Fruit fly (Drosophila melanogaster) whole organism, embryonic: ENCODE measurements around the gene CG7739.

Experiments used
- ATbp ChIP-seq: fragments of 200-800 bp; sonication (Bioruptor generic); optimal IDR thresholded peaks from 2 replicates; lab custom pipeline; 2017; ENCODE audit warnings: missing biosample characterization, mild to moderate bottlenecking, missing genetic modification characterization, missing genetic modification reagents
- Atf6 ChIP-seq: fragments of 200-800 bp; sonication (Bioruptor generic); IDR thresholded peaks from 2 replicates; pipeline ENCODE4 v1.3.6; 2022; ENCODE audit warnings: missing biosample characterization, missing genetic modification characterization
- CG10147 ChIP-seq: fragments of 200-800 bp; sonication (Bioruptor generic); optimal IDR thresholded peaks from 2 replicates; lab custom pipeline; 2019; ENCODE audit warnings: missing biosample characterization, mild to moderate bottlenecking, missing genetic modification characterization, moderate library complexity
- CG11696 ChIP-seq: fragments of 200-800 bp; sonication (Bioruptor generic); IDR thresholded peaks from 2 replicates; pipeline ENCODE4 v1.3.6; 2022; ENCODE audit warnings: missing biosample characterization, missing genetic modification characterization
- CG13296 ChIP-seq: fragments of 200-800 bp; sonication (Bioruptor generic); optimal IDR thresholded peaks from 3 replicates; lab custom pipeline; 2018; ENCODE audit warnings: missing biosample characterization, mild to moderate bottlenecking, missing genetic modification characterization
- CG14014 ChIP-seq: fragments of 200-800 bp; sonication (Bioruptor generic); IDR thresholded peaks from 2 replicates; pipeline ENCODE4 v1.3.6; 2022; ENCODE audit warnings: missing biosample characterization, missing genetic modification characterization
- CG14860 ChIP-seq: fragments of 200-800 bp; sonication (Bioruptor generic); IDR thresholded peaks from 3 replicates; pipeline ENCODE4 v1.3.6; 2022; ENCODE audit warnings: missing biosample characterization, missing genetic modification characterization; ENCODE audit not compliant: partially characterized antibody
- CG15601 ChIP-seq: fragments of 200-800 bp; sonication (Bioruptor generic); optimal IDR thresholded peaks from 3 replicates; lab custom pipeline; 2019; ENCODE audit warnings: missing biosample characterization, mild to moderate bottlenecking, missing genetic modification characterization, moderate library complexity
- CG16815 ChIP-seq: fragments of 200-800 bp; sonication (Bioruptor generic); optimal IDR thresholded peaks from 3 replicates; lab custom pipeline; 2017; ENCODE audit warnings: missing biosample characterization, mild to moderate bottlenecking, missing genetic modification characterization
- CG18476 ChIP-seq: fragments of 200-800 bp; sonication (Bioruptor generic); optimal IDR thresholded peaks from 2 replicates; lab custom pipeline; 2016; ENCODE audit warnings: missing biosample characterization, mild to moderate bottlenecking, missing genetic modification characterization
- CG18599 ChIP-seq: fragments of 200-800 bp; sonication (Bioruptor generic); optimal IDR thresholded peaks from 3 replicates; lab custom pipeline; 2017; ENCODE audit warnings: missing biosample characterization, missing genetic modification characterization, mild to moderate bottlenecking, moderate library complexity, missing genetic modification reagents
- CG2116 ChIP-seq: fragments of 200-800 bp; sonication (Bioruptor generic); optimal IDR thresholded peaks from 3 replicates; lab custom pipeline; 2018; ENCODE audit warnings: missing biosample characterization, mild to moderate bottlenecking, missing genetic modification characterization
- CG2202 ChIP-seq: fragments of 200-800 bp; sonication (Bioruptor generic); optimal IDR thresholded peaks from 2 replicates; lab custom pipeline; 2018; ENCODE audit warnings: missing biosample characterization, mild to moderate bottlenecking, missing genetic modification characterization
- CG30431 ChIP-seq: fragments of 200-800 bp; sonication (Bioruptor generic); optimal IDR thresholded peaks from 2 replicates; lab custom pipeline; 2017; ENCODE audit warnings: missing biosample characterization, missing genetic modification characterization
- CG3281 ChIP-seq: fragments of 200-800 bp; sonication (Bioruptor generic); optimal IDR thresholded peaks from 3 replicates; lab custom pipeline; 2017; ENCODE audit warnings: missing biosample characterization, mild to moderate bottlenecking, missing genetic modification characterization
- CG3847 ChIP-seq: fragments of 200-800 bp; sonication (Bioruptor generic); IDR thresholded peaks from 2 replicates; pipeline ENCODE4 v1.3.6; 2022; ENCODE audit warnings: missing biosample characterization, missing genetic modification characterization
- CG4328 ChIP-seq: fragments of 200-800 bp; sonication (Bioruptor generic); optimal IDR thresholded peaks from 3 replicates; lab custom pipeline; 2017; ENCODE audit warnings: missing biosample characterization, missing genetic modification reagents, missing genetic modification characterization
- CG4360 ChIP-seq: fragments of 200-800 bp; sonication (Bioruptor generic); IDR thresholded peaks from 2 replicates; pipeline ENCODE4 v1.3.6; 2022; ENCODE audit warnings: missing biosample characterization, missing genetic modification characterization
- CG4820 ChIP-seq: fragments of 200-800 bp; sonication (Bioruptor generic); optimal IDR thresholded peaks from 3 replicates; lab custom pipeline; 2016; ENCODE audit warnings: missing biosample characterization, missing genetic modification characterization
- CG7372 ChIP-seq: fragments of 200-800 bp; sonication (Bioruptor generic); IDR thresholded peaks from 2 replicates; pipeline ENCODE4 v1.3.6; 2022; ENCODE audit warnings: missing biosample characterization, missing genetic modification characterization
- CG7556 ChIP-seq: fragments of 200-800 bp; sonication (Bioruptor generic); optimal IDR thresholded peaks from 2 replicates; lab custom pipeline; 2017; ENCODE audit warnings: missing biosample characterization, mild to moderate bottlenecking, missing genetic modification characterization
- Ets65A ChIP-seq: fragments of 200-800 bp; sonication (Bioruptor generic); peaks from one replicate; lab custom pipeline; 2016; ENCODE audit warnings: missing biosample characterization, missing genetic modification characterization
- Ets97D ChIP-seq: fragments of 200-800 bp; sonication (Bioruptor generic); optimal IDR thresholded peaks from 3 replicates; lab custom pipeline; 2016; ENCODE audit warnings: missing biosample characterization, missing genetic modification characterization
- Fer3 ChIP-seq: fragments of 200-800 bp; sonication (Bioruptor generic); optimal IDR thresholded peaks from 2 replicates; lab custom pipeline; 2018; ENCODE audit warnings: missing biosample characterization, mild to moderate bottlenecking, missing genetic modification characterization, moderate library complexity
- H2.0 ChIP-seq: fragments of 200-800 bp; sonication (Bioruptor generic); IDR thresholded peaks from 2 replicates; pipeline ENCODE4 v1.3.6; 2022; ENCODE audit warnings: missing biosample characterization, missing genetic modification characterization
- Hand ChIP-seq: fragments of 200-800 bp; sonication (Bioruptor generic); optimal IDR thresholded peaks from 2 replicates; lab custom pipeline; 2017; ENCODE audit warnings: mild to moderate bottlenecking, missing biosample characterization, missing genetic modification reagents, missing genetic modification characterization
- HmgD ChIP-seq: fragments of 200-800 bp; sonication (Bioruptor generic); optimal IDR thresholded peaks from 3 replicates; lab custom pipeline; 2016; ENCODE audit warnings: missing biosample characterization, missing genetic modification characterization
- Mrtf ChIP-seq: fragments of 200-800 bp; sonication (Bioruptor generic); IDR thresholded peaks from 3 replicates; pipeline ENCODE4 v1.3.6; 2022; ENCODE audit warnings: missing biosample characterization, missing genetic modification characterization
- Neu2 ChIP-seq: fragments of 200-800 bp; sonication (Bioruptor generic); optimal IDR thresholded peaks from 3 replicates; lab custom pipeline; 2016; ENCODE audit warnings: missing biosample characterization, missing genetic modification characterization, borderline replicate concordance
- Poxn ChIP-seq: fragments of 200-800 bp; sonication (Bioruptor generic); IDR thresholded peaks from 2 replicates; pipeline ENCODE4 v1.3.6; 2022; ENCODE audit warnings: missing biosample characterization, missing genetic modification characterization
- Ptx1 ChIP-seq: fragments of 200-800 bp; sonication (Bioruptor generic); IDR thresholded peaks from 2 replicates; pipeline ENCODE4 v1.3.6; 2022; ENCODE audit warnings: missing biosample characterization, missing genetic modification characterization
- Sox100B ChIP-seq: fragments of 200-800 bp; sonication (Bioruptor generic); optimal IDR thresholded peaks from 3 replicates; lab custom pipeline; 2018; ENCODE audit warnings: missing biosample characterization, mild to moderate bottlenecking, missing genetic modification characterization
- Stat92E ChIP-seq, 3 experiments: fragments of >200 bp in 2 of 3; fragments of 200-800 bp in 1 of 3; sonication (Bioruptor generic) in 1 of 3; optimal IDR thresholded peaks; 2 replicates each; lab custom pipeline; 2017 to 2019; ENCODE audit warnings: missing biosample characterization in 3 of 3, missing genetic modification characterization in 3 of 3, mild to moderate bottlenecking in 1 of 3, moderate library complexity in 1 of 3
- Trl ChIP-seq, 3 experiments: fragments of >200 bp in 2 of 3; fragments of 200-800 bp in 1 of 3; sonication (Bioruptor generic) in 1 of 3; optimal IDR thresholded peaks; 2 replicates in 1 of 3; 3 replicates in 2 of 3; lab custom pipeline; 2016 to 2017; ENCODE audit warnings: missing biosample characterization in 1 of 3, missing genetic modification characterization in 1 of 3
- Vsx1 ChIP-seq: fragments of 200-800 bp; sonication (Bioruptor generic); optimal IDR thresholded peaks from 2 replicates; lab custom pipeline; 2017; ENCODE audit warnings: missing biosample characterization, mild to moderate bottlenecking, missing genetic modification characterization, missing genetic modification reagents
- cg ChIP-seq: fragments of 200-800 bp; sonication (Bioruptor generic); optimal IDR thresholded peaks from 3 replicates; lab custom pipeline; 2019; ENCODE audit warnings: missing biosample characterization, mild to moderate bottlenecking, missing genetic modification characterization, moderate library complexity
- dati ChIP-seq: fragments of 200-800 bp; sonication (Bioruptor generic); IDR thresholded peaks from 2 replicates; pipeline ENCODE4 v1.3.6; 2022; ENCODE audit warnings: missing biosample characterization, missing genetic modification characterization
- gsb ChIP-seq: fragments of 200-800 bp; sonication (Bioruptor generic); IDR thresholded peaks from 2 replicates; pipeline ENCODE4 v1.3.6; 2022; ENCODE audit warnings: missing biosample characterization, missing genetic modification characterization
- her ChIP-seq: fragments of 200-800 bp; sonication (Bioruptor generic); optimal IDR thresholded peaks from 2 replicates; lab custom pipeline; 2016; ENCODE audit warnings: missing biosample characterization, missing genetic modification characterization
- pan ChIP-seq, 4 experiments: fragments of >200 bp in 3 of 4; fragments of 200-800 bp in 1 of 4; sonication (Bioruptor generic) in 1 of 4; optimal IDR thresholded peaks in 3 of 4; IDR thresholded peaks in 1 of 4; 2 replicates each; pipeline versions ENCODE4 v1.3.6 to Lab custom; 2017 to 2022; ENCODE audit warnings: missing biosample characterization in 2 of 4, missing genetic modification characterization in 2 of 4, mixed read lengths in 1 of 4
- phol ChIP-seq: fragments of 200-800 bp; sonication (Bioruptor generic); optimal IDR thresholded peaks from 3 replicates; lab custom pipeline; 2018; ENCODE audit warnings: missing biosample characterization, mild to moderate bottlenecking, missing genetic modification characterization, moderate library complexity
- prd ChIP-seq, 3 experiments: fragments of >200 bp in 2 of 3; fragments of 200-800 bp in 1 of 3; sonication (Bioruptor generic) in 1 of 3; optimal IDR thresholded peaks in 2 of 3; IDR thresholded peaks in 1 of 3; 2 replicates in 2 of 3; 3 replicates in 1 of 3; pipeline versions ENCODE4 v1.3.6 to Lab custom; 2017 to 2022; ENCODE audit warnings: missing biosample characterization in 1 of 3, missing genetic modification characterization in 1 of 3
- scrt ChIP-seq: fragments of 200-800 bp; sonication (Bioruptor generic); optimal IDR thresholded peaks from 2 replicates; lab custom pipeline; 2018; ENCODE audit warnings: missing biosample characterization, mild to moderate bottlenecking, missing genetic modification characterization, moderate library complexity
- seq ChIP-seq: fragments of 200-800 bp; sonication (Bioruptor generic); IDR thresholded peaks from 2 replicates; pipeline ENCODE4 v1.3.6; 2022; ENCODE audit warnings: missing biosample characterization, missing genetic modification characterization
- slou ChIP-seq: fragments of 200-800 bp; sonication (Bioruptor generic); optimal IDR thresholded peaks from 3 replicates; lab custom pipeline; 2016; ENCODE audit warnings: missing biosample characterization, missing genetic modification characterization
- sug ChIP-seq: fragments of 200-800 bp; optimal IDR thresholded peaks from 2 replicates; lab custom pipeline; 2019; ENCODE audit warnings: missing biosample characterization, mild to moderate bottlenecking, missing genetic modification characterization, moderate library complexity
- vvl ChIP-seq: fragments of 200-800 bp; sonication (Bioruptor generic); IDR thresholded peaks from 2 replicates; pipeline ENCODE4 v1.3.6; 2022; ENCODE audit warnings: missing biosample characterization, missing genetic modification characterization

The CG7739 gene

DNA sequence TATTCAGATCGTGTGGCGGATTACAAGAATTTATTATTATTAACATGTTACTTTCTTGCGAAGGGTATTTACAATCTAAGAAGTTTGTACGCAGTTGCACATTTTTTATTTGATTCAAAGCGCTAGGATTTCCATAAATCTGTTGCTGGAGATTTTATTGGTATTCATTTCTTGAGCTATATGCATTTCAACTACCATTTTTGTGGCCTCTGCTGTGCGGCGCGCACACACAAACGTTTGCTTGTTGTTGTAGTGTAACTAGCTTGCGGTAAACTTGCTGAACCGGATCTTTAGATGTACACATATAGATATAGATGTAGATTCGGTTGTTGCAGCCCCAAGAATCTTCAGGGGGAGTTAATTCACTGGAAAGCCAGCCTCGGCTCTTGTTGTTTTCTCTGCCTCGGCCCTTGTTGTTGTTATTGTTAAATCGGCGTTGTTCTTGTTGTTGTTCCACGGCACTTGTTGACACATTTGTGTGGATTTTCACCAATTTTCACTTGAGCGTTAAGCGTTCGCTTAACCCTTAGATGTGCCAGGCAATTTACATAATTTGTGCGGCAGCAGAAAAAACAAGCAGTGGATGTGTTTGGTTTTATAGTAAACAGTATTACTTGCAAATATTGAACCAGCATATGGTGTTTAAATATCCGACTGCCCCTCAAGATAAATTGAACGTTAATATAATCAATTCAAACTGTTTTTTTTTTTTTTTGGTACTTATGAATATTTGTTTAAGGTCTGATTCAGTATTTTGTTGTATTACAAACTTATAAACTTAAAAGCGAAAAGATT, 28.1 kb upstream of the CG7739 start (continued):
- TF ChIP-seq Stat92E (GFP tag; optimal IDR thresholded peaks at IDR 0.05; lab: Kevin White, UChicago) = peak in 1 of 3 experiments; percentile 28
- TF ChIP-seq prd (optimal IDR thresholded peaks at IDR 0.05; lab: Kevin White, UChicago) = no peak
- TF ChIP-seq prd (GFP tag; IDR thresholded peaks at IDR 0.05; lab: Robert Waterston, UW) = 0 out of 3 replicates have a peak, but pooled peaks have one; percentile 18
- TF ChIP-seq scrt = peak; percentile 26
- TF ChIP-seq Vsx1 (GFP tag; lab: Kevin White, UChicago) = peak; percentile 9
- no peak for TF ChIP-seq HmgD (GFP tag; lab: Kevin White, UChicago)
- TF ChIP-seq CG4360 (GFP tag; lab: Robert Waterston, UW) = peak; percentile 90
- TF ChIP-seq phol (tag; lab: Kevin White, UChicago) = no peak
- peak; percentile 34 for TF ChIP-seq CG4328 (GFP tag; lab: Kevin White, UChicago)
- TF ChIP-seq Fer3 (tag; lab: Kevin White, UChicago) = peak; percentile 9
- TF ChIP-seq Atf6 (GFP tag; lab: Robert Waterston, UW) = peak; percentile 59; the same call in 1 of the 2 replicates
- TF ChIP-seq Neu2 (GFP tag; lab: Kevin White, UChicago) = no peak
- TF ChIP-seq seq (GFP tag; lab: Robert Waterston, UW) = peak; percentile 50; the same call in 1 of the 2 replicates
- TF ChIP-seq CG15601 = peak; percentile 7
- TF ChIP-seq CG18599 (GFP tag; lab: Kevin White, UChicago) = peak; percentile 6
- TF ChIP-seq CG7372 (GFP tag; lab: Robert Waterston, UW) = peak; percentile 7; the same call in 1 of the 2 replicates
- peak; percentile 19 for TF ChIP-seq CG7556 (GFP tag; lab: Kevin White, UChicago)
- TF ChIP-seq gsb (GFP tag; lab: Robert Waterston, UW) = no peak
- peak; percentile 11 for TF ChIP-seq her (GFP tag; lab: Kevin White, UChicago)
- TF ChIP-seq cg (GFP tag; lab: Kevin White, UChicago) = peak; percentile 36
- TF ChIP-seq CG30431 (GFP tag; lab: Kevin White, UChicago) = no peak
- TF ChIP-seq CG10147 (GFP tag; lab: Kevin White, UChicago) = peak; percentile 9
- peak; percentile 9; the same call in 1 of the 2 replicates for TF ChIP-seq CG3847
- TF ChIP-seq ATbp (GFP tag; lab: Kevin White, UChicago) = peak; percentile 58
- TF ChIP-seq sug (tag; lab: Kevin White, UChicago) = peak; percentile 18
- TF ChIP-seq vvl = 0 out of 2 replicates have a peak, but pooled peaks have one; percentile 15
- peak; percentile 39 for TF ChIP-seq CG3281 (GFP tag; lab: Kevin White, UChicago)
- no peak for TF ChIP-seq Hand (GFP tag; lab: Kevin White, UChicago)
- no peak for TF ChIP-seq dati
- TF ChIP-seq CG11696 (GFP tag; lab: Robert Waterston, UW) = peak; percentile 85
- TF ChIP-seq CG2202 (tag; lab: Kevin White, UChicago) = no peak
- peak; percentile 30 for TF ChIP-seq Sox100B (GFP tag; lab: Kevin White, UChicago)
- 0 out of 3 replicates have a peak, but pooled peaks have one; percentile 19 for TF ChIP-seq Mrtf (GFP tag; lab: Robert Waterston, UW)
- no peak for TF ChIP-seq CG18476
- peak; percentile 54; the same call in 1 of the 2 replicates for TF ChIP-seq CG14014 (GFP tag; lab: Robert Waterston, UW)
- no peak for TF ChIP-seq Ets97D (GFP tag; lab: Kevin White, UChicago)
- no peak for TF ChIP-seq CG14860

DNA sequence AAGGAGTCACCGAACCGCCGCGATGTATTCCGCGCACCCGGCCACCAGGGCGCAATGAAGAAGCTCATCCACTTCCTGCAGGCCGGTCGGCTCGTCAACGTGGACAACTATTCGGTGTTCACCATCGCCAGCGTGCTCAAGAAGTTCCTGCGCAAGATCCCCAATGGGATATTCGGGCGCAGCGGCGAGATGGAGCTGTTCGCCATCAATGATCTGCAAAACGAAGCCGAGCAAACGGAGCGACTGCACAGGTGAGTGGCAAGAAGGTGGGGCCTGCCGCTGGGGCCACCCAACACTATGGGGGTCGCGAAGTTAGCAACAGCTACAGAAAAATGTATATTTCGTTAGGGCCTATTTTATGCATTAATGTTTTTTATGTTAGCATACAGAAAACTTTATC, 26.9 kb upstream of the CG7739 start:
- TF ChIP-seq pan (optimal IDR thresholded peaks at IDR 0.05; lab: Kevin White, UChicago) = no peak
- TF ChIP-seq pan (GFP tag; optimal IDR thresholded peaks at IDR 0.05 in 1 of 2, IDR thresholded peaks at IDR 0.05 in 1 of 2) = no peak
- no peak for TF ChIP-seq CG13296 (GFP tag; lab: Kevin White, UChicago)
- TF ChIP-seq CG16815 (GFP tag; lab: Kevin White, UChicago) = no peak
- TF ChIP-seq Trl (optimal IDR thresholded peaks at IDR 0.05; lab: Kevin White, UChicago) = no peak
- no peak for TF ChIP-seq Trl (GFP tag; optimal IDR thresholded peaks at IDR 0.05; lab: Kevin White, UChicago)
- TF ChIP-seq CG2116 (GFP tag; lab: Kevin White, UChicago) = no peak
- peak; percentile 81 for TF ChIP-seq CG11696 (GFP tag; lab: Robert Waterston, UW)
- TF ChIP-seq Ets65A (GFP tag; lab: Kevin White, UChicago) = peak; percentile 55
- 0 out of 2 replicates have a peak, but pooled peaks have one; percentile 25 for TF ChIP-seq Ptx1
- 0 out of 2 replicates have a peak, but pooled peaks have one; percentile 11 for TF ChIP-seq H2.0 (GFP tag; lab: Robert Waterston, UW)
- 0 out of 2 replicates have a peak, but pooled peaks have one; percentile 10 for TF ChIP-seq CG4360 (GFP tag; lab: Robert Waterston, UW)
- no peak for TF ChIP-seq CG4820 (GFP tag; lab: Kevin White, UChicago)
- no peak for TF ChIP-seq Poxn (GFP tag; lab: Robert Waterston, UW)
- no peak for TF ChIP-seq slou
